Fruit fly (Drosophila melanogaster) whole organism, pupa: ENCODE measurements around the gene Reg-2.

ENCODE experiments used
- CG10348 ChIP-seq: fragments of 200-800 bp; sonication (Bioruptor generic); IDR thresholded peaks from 2 replicates; pipeline ENCODE4 v1.3.6; 2022; ENCODE audit warnings: missing biosample characterization, missing genetic modification characterization
- CG12605 ChIP-seq: fragments of 200-800 bp; sonication (Bioruptor generic); IDR thresholded peaks from 2 replicates; pipeline ENCODE4 v1.3.6; 2022; ENCODE audit warnings: missing biosample characterization, missing genetic modification characterization
- CG13204 ChIP-seq: fragments of 200-800 bp; sonication (Bioruptor generic); optimal IDR thresholded peaks from 2 replicates; lab custom pipeline; 2018; ENCODE audit warnings: missing biosample characterization, mild to moderate bottlenecking, missing genetic modification characterization, moderate library complexity
- CG14655 ChIP-seq: fragments of 200-800 bp; sonication (Bioruptor generic); optimal IDR thresholded peaks from 3 replicates; lab custom pipeline; 2017; ENCODE audit warnings: mild to moderate bottlenecking, missing biosample characterization, missing genetic modification reagents, missing genetic modification characterization
- CG15710 ChIP-seq: fragments of 200-800 bp; sonication (Bioruptor generic); optimal IDR thresholded peaks from 2 replicates; lab custom pipeline; 2018; ENCODE audit warnings: missing biosample characterization, mild to moderate bottlenecking, missing genetic modification characterization, moderate library complexity
- CG17806 ChIP-seq: fragments of 200-800 bp; sonication (Bioruptor generic); optimal IDR thresholded peaks from 2 replicates; lab custom pipeline; 2018; ENCODE audit warnings: missing biosample characterization, mild to moderate bottlenecking, missing genetic modification characterization, moderate library complexity
- CG32121 ChIP-seq: fragments of 200-800 bp; sonication (Bioruptor generic); IDR thresholded peaks from 2 replicates; pipeline ENCODE4 v1.3.6; 2022; ENCODE audit warnings: missing biosample characterization, missing genetic modification characterization
- CG34367 ChIP-seq: fragments of 200-800 bp; sonication (Bioruptor generic); optimal IDR thresholded peaks from 2 replicates; lab custom pipeline; 2018; ENCODE audit warnings: missing biosample characterization, mild to moderate bottlenecking, missing genetic modification characterization
- CG4496 ChIP-seq: fragments of 200-800 bp; sonication (Bioruptor generic); IDR thresholded peaks from 3 replicates; pipeline ENCODE4 v1.3.6; 2022; ENCODE audit warnings: missing biosample characterization, missing genetic modification characterization
- CG8159 ChIP-seq: fragments of 200-800 bp; sonication (Bioruptor generic); optimal IDR thresholded peaks from 3 replicates; lab custom pipeline; 2018; ENCODE audit warnings: missing biosample characterization, mild to moderate bottlenecking, missing genetic modification characterization, moderate library complexity
- CG8301 ChIP-seq: fragments of 200-800 bp; sonication (Bioruptor generic); optimal IDR thresholded peaks from 2 replicates; lab custom pipeline; 2018; ENCODE audit warnings: missing biosample characterization, mild to moderate bottlenecking, missing genetic modification characterization
- CG9948 ChIP-seq: fragments of 200-800 bp; sonication (Bioruptor generic); optimal IDR thresholded peaks from 2 replicates; lab custom pipeline; 2018; ENCODE audit warnings: missing biosample characterization, mild to moderate bottlenecking, missing genetic modification characterization, moderate library complexity
- D1 ChIP-seq: fragments of 200-800 bp; sonication (Bioruptor generic); optimal IDR thresholded peaks from 2 replicates; lab custom pipeline; 2018; ENCODE audit warnings: missing biosample characterization, mild to moderate bottlenecking, missing genetic modification characterization, moderate library complexity
- EcR ChIP-seq: fragments of 200-800 bp; sonication (Bioruptor generic); optimal IDR thresholded peaks from 3 replicates; lab custom pipeline; 2019; ENCODE audit warnings: missing biosample characterization, missing genetic modification characterization, mild to moderate bottlenecking, moderate library complexity, missing genetic modification reagents
- Ets98B ChIP-seq: fragments of 200-800 bp; sonication (Bioruptor generic); IDR thresholded peaks from 2 replicates; pipeline ENCODE4 v1.3.6; 2022; ENCODE audit warnings: missing biosample characterization, missing genetic modification characterization
- Pif1A ChIP-seq: fragments of 200-800 bp; sonication (Bioruptor generic); optimal IDR thresholded peaks from 3 replicates; lab custom pipeline; 2016; ENCODE audit warnings: missing biosample characterization, missing genetic modification characterization
- Pif1B ChIP-seq: fragments of 200-800 bp; sonication (Bioruptor generic); optimal IDR thresholded peaks from 3 replicates; lab custom pipeline; 2016; ENCODE audit warnings: missing biosample characterization, missing genetic modification characterization
- Snoo ChIP-seq: fragments of 200-800 bp; sonication (Bioruptor generic); optimal IDR thresholded peaks from 3 replicates; lab custom pipeline; 2017; ENCODE audit warnings: missing biosample characterization, mild to moderate bottlenecking, missing genetic modification characterization, inconsistent platforms
- fd96Ca ChIP-seq: fragments of 200-800 bp; sonication (Bioruptor generic); IDR thresholded peaks from 3 replicates; pipeline ENCODE4 v1.3.6; 2022; ENCODE audit warnings: missing biosample characterization, missing genetic modification characterization
- gl ChIP-seq: fragments of 200-800 bp; sonication (Bioruptor generic); optimal IDR thresholded peaks from 2 replicates; lab custom pipeline; 2018; ENCODE audit warnings: missing biosample characterization, mild to moderate bottlenecking, missing genetic modification characterization
- rn ChIP-seq: fragments of 200-800 bp; sonication (Bioruptor generic); IDR thresholded peaks from 2 replicates; pipeline ENCODE4 v1.3.6; 2022; ENCODE audit warnings: missing biosample characterization, missing genetic modification characterization

The Reg-2 gene

DNA sequence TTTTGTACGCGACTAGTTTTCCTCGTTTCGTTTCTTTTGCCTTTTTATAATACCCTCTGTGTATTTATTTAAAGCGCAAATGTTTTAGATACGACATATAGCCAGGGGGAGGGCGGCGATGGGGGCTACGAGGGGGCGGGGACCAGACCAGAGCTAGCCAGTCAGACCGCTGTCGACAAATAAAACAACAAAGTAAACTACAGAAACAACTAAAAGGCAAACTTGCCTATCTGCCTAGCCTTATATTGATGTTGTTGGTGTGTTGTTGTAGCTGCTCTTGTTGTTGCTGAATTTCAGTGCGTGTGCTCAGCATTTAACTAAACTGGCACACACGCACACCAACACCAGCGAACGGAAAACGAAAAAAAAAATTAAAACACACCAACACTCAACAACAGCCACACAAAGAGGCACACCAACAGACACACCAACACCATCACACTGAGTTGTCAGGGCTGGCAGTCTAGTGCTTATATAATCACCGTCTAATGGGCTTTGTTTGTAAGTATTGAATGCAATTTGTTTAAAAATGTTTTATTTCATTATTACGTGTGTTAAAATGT lies 23.1 kb upstream of the Reg-2 start:
- TF ChIP-seq CG34367 (tag; lab: Kevin White, UChicago) (no peak), fd96Ca (no peak; the same call in 2 of the 3 replicates), Pif1A (GFP tag; lab: Kevin White, UChicago) (peak; percentile 26), CG17806 (tag; lab: Kevin White, UChicago) (no peak), EcR (GFP tag; lab: Kevin White, UChicago) (no peak), Pif1B (GFP tag; lab: Kevin White, UChicago) (no peak), CG8159 (tag; lab: Kevin White, UChicago) (no peak), CG15710 (tag; lab: Kevin White, UChicago) (no peak), CG32121 (GFP tag; lab: Robert Waterston, UW) (peak; percentile 68), CG12605 (peak; percentile 8), CG4496 (GFP tag; lab: Robert Waterston, UW) (peak; percentile 69), CG14655 (GFP tag; lab: Kevin White, UChicago) (peak; percentile 20), Snoo (tag; lab: Kevin White, UChicago) (no peak), Ets98B (GFP tag; lab: Robert Waterston, UW) (peak; percentile 51), rn (GFP tag; lab: Robert Waterston, UW) (no peak), CG10348 (no peak), CG9948 (tag; lab: Kevin White, UChicago) (no peak), D1 (tag; lab: Kevin White, UChicago) (no peak)

DNA sequence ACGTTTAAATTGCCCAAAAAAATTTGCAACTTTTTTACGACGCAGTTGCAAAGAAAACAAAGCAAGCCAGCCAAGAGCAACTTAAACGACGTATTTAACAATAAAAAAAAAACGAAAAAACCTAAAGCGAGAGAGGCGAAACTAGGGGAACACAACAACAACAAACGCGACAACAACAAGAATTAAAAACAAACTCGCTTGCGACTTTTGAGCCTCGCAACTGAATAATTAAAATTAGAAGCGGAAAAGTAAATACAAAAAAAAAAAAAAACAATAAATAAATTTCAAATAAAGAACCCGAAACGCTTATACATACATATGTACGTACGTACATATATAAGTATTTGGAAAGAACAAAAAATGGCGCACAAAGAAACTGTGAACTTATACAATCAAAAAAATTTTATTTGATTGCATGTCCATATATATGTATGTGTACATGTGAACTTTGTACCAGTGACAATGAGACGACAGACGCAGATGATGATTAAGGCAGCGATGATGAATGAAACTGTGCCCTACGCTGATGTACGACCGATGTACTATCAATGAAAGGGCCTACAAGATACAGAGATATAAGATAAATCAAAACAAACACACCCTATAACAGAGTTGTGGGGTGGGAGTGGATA lies 22.4 kb upstream of the Reg-2 start:
- TF ChIP-seq Snoo (tag; lab: Kevin White, UChicago) (peak; percentile 17), fd96Ca (no peak)

DNA sequence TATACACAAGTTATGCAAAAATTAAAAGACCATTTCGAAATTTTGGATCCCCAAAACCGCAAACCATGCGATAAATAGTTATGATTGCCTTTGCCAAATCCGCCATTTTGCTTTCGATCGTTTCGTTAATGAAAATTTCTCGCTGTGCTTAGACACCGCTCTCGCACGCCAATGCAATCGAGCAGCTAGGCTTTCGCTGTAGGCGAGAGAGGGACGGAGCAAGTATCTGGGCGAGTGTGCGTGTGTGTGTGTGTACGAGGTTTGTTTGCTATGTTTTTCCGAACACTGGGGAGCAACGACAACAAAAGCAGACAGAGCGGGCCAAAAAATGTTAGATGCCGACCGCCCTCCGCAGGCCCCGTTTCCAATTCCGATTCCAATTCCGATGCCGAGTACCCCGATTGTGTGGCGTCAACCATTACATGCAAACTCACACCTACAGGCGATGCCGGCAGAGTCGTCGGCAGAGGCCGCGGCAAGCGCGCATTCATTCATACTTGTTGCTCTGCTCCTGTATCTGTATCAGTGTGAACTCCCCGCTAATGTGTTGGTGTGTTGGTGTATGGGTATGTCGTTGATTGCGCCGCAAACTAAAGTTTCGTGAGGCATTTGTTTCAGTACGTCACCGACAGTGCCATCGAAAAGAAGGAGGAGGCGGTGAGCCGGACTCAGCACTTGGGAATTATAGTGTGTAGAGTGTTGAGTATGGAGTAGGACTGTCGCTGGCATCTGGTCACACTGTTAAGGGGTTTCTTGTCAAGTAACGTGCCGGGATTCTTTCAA lies 21.6 kb upstream of the Reg-2 start:
- TF ChIP-seq CG4496 (GFP tag; lab: Robert Waterston, UW) (peak; percentile 70), CG10348 (no peak), CG17806 (tag; lab: Kevin White, UChicago) (peak; percentile 27), CG34367 (tag; lab: Kevin White, UChicago) (peak; percentile 32), CG14655 (GFP tag; lab: Kevin White, UChicago) (peak; percentile 49), CG13204 (GFP tag; lab: Kevin White, UChicago) (peak; percentile 65), Snoo (tag; lab: Kevin White, UChicago) (no peak), EcR (GFP tag; lab: Kevin White, UChicago) (peak; percentile 70), CG9948 (tag; lab: Kevin White, UChicago) (no peak), fd96Ca (peak; percentile 78), gl (peak; percentile 17), rn (GFP tag; lab: Robert Waterston, UW) (0 out of 2 replicates have a peak, but pooled peaks have one; percentile 26), Pif1A (GFP tag; lab: Kevin White, UChicago) (no peak), D1 (tag; lab: Kevin White, UChicago) (no peak), CG12605 (0 out of 2 replicates have a peak, but pooled peaks have one; percentile 62), CG8159 (tag; lab: Kevin White, UChicago) (peak; percentile 15), CG15710 (tag; lab: Kevin White, UChicago) (peak; percentile 15), Pif1B (GFP tag; lab: Kevin White, UChicago) (no peak), Ets98B (GFP tag; lab: Robert Waterston, UW) (peak; percentile 71), CG8301 (tag; lab: Kevin White, UChicago) (peak; percentile 44), CG32121 (GFP tag; lab: Robert Waterston, UW) (peak; percentile 80)

DNA sequence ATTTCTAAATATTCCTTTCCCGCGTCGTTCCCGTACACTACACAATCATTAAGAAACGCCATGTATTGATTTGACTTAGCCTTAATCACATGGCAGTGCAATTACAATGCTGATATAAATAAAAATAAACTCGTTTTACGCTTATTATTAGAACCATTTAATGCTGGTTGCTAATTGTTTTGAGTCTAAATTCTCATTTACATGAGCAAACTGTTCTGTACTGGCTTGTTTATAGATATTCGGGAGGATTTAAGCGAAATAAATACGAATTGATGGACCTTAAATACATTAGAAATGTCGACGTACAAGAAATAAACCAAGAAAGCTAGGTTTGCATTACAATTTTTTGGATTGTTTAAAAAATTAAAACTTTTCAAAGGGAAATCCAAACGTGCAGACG lies 21.0 kb upstream of the Reg-2 start:
- TF ChIP-seq CG8159 (tag; lab: Kevin White, UChicago) (no peak), CG32121 (GFP tag; lab: Robert Waterston, UW) (no peak), EcR (GFP tag; lab: Kevin White, UChicago) (no peak), Pif1B (GFP tag; lab: Kevin White, UChicago) (no peak), rn (GFP tag; lab: Robert Waterston, UW) (no peak), CG13204 (GFP tag; lab: Kevin White, UChicago) (no peak), D1 (tag; lab: Kevin White, UChicago) (no peak)
- TF ChIP-seq, all 21 proteins: peak for 0

DNA sequence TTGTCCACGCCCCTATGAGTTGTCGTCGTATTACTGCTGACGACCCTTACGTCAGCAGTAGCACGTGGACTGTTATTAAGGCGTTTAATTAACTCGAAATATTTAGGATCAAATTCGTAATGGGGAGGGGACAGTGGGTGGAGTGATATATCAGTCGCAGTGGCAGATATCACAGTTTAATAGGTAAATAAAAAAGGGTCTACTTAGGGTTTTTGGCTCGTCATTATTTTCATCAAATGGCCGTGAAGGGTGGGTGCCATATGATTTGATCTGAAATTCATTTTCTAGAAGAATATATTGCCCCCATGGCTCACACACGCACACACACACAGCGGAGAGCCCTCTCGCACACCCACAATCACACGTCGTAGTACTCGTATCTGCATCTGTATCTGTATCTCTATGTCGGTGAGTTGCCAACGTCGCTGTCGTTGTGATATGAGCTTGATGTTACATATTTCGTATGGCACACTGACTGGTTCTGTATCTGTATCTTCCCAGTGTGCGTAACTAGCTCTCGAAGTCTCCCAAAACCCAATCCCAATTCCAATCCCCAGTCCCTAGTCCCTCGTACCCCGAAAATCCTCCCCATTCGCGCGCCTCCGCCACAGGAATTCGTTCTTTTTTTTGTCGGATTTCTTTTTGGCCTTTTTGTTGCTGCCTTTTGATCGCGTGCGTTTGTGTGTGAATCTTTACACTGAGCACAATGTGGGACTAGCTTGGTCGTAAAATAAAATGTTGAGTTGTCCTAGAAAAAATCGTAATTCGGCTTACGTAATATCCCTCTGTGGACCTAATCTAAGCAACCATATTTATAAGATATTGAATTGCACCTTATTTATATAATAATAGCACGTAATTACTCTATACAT lies 20.4 kb upstream of the Reg-2 start:
- TF ChIP-seq CG13204 (GFP tag; lab: Kevin White, UChicago) (peak; percentile 82), CG8159 (tag; lab: Kevin White, UChicago) (peak; percentile 77), CG34367 (tag; lab: Kevin White, UChicago) (peak; percentile 80), Ets98B (GFP tag; lab: Robert Waterston, UW) (peak; percentile 87), rn (GFP tag; lab: Robert Waterston, UW) (peak; percentile 90), Snoo (tag; lab: Kevin White, UChicago) (peak; percentile 66), CG12605 (peak; percentile 93), CG14655 (GFP tag; lab: Kevin White, UChicago) (peak; percentile 83), gl (peak; percentile 93), CG10348 (0 out of 2 replicates have a peak, but pooled peaks have one; percentile 16), CG8301 (tag; lab: Kevin White, UChicago) (peak; percentile 76), CG17806 (tag; lab: Kevin White, UChicago) (peak; percentile 75), CG32121 (GFP tag; lab: Robert Waterston, UW) (peak; percentile 87), fd96Ca (peak; percentile 84), Pif1B (GFP tag; lab: Kevin White, UChicago) (peak; percentile 84), D1 (tag; lab: Kevin White, UChicago) (no peak), CG15710 (tag; lab: Kevin White, UChicago) (peak; percentile 80), Pif1A (GFP tag; lab: Kevin White, UChicago) (peak; percentile 84), CG4496 (GFP tag; lab: Robert Waterston, UW) (peak; percentile 95), CG9948 (tag; lab: Kevin White, UChicago) (peak; percentile 48), EcR (GFP tag; lab: Kevin White, UChicago) (peak; percentile 62)
